Worm (Caenorhabditis elegans): Measurements from ENCODE around the gene str-211.

DNA sequence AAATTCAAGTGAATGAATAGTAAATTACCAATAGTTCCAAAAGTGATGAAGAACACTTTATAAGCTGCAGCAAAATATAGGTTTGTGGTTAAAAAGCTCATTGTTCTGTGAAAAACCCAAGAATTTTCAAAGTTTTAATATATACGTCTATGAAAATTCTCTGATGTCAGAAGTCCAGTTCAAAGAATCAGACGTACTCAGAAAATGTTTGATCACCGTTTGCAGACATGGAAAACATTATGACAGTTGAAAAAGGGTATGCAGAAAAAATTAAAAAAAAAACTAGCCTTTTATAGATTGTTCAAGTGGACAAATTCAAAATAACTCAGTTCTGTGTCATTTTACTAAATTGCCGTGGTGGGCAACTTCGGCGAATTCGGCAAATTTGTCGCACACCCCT is 30.6 kb upstream of the str-211 start, which contains the start of gene srsx-10:
- TF ChIP-seq him-1 (tag; optimal IDR thresholded peaks at IDR 0.05) (no peak), W03F9.2 (tag; optimal IDR thresholded peaks at IDR 0.05) (no peak), dao-5 (tag; optimal IDR thresholded peaks at IDR 0.05) (no peak)

All from whole organism, L4/young adult.